Worm (Caenorhabditis elegans) whole organism, L3 larva: ENCODE data around the gene F42H10.2.
A peak's percentile ranks its signal among the peaks of the same experiment; 100 is the strongest.

Experiments
- R02D3.7 ChIP-seq: fragments of 150-350 bp; optimal IDR thresholded peaks from 2 replicates; lab custom pipeline; 2014; ENCODE audit warnings: missing biosample characterization, missing genetic modification characterization
- ZK546.5 ChIP-seq: sonication (generic microtip); optimal IDR thresholded peaks from 2 replicates; lab custom pipeline; 2017; ENCODE audit warnings: missing biosample characterization, missing genetic modification characterization
- aly-2 ChIP-seq: fragments of 150-350 bp; optimal IDR thresholded peaks from 2 replicates; lab custom pipeline; 2014; ENCODE audit warnings: missing biosample characterization, missing genetic modification characterization
- ama-1 ChIP-seq: fragments of 150-350 bp; optimal IDR thresholded peaks from 2 replicates; lab custom pipeline; 2018
- ceh-16 ChIP-seq: sonication (generic microtip); optimal IDR thresholded peaks from 2 replicates; lab custom pipeline; 2017; ENCODE audit warnings: missing biosample characterization, missing genetic modification characterization
- ceh-82 ChIP-seq: fragments of 150-350 bp; optimal IDR thresholded peaks from 2 replicates; lab custom pipeline; 2014; ENCODE audit warnings: missing biosample characterization, missing genetic modification characterization
- ceh-9 ChIP-seq: sonication (generic microtip); optimal IDR thresholded peaks from 2 replicates; lab custom pipeline; 2018; ENCODE audit warnings: missing biosample characterization, missing genetic modification characterization
- egl-27 ChIP-seq: sonication (generic microtip); optimal IDR thresholded peaks from 4 replicates; lab custom pipeline; 2017; ENCODE audit warnings: missing biosample characterization, missing genetic modification reagents, missing genetic modification characterization
- egl-5 ChIP-seq: fragments of 150-350 bp; optimal IDR thresholded peaks from 2 replicates; lab custom pipeline; 2017; ENCODE audit warnings: missing biosample characterization, missing genetic modification reagents, missing genetic modification characterization, inconsistent platforms
- elt-1 ChIP-seq: fragments of 150-350 bp; optimal IDR thresholded peaks from 2 replicates; lab custom pipeline; 2014; ENCODE audit warnings: missing biosample characterization, missing genetic modification characterization
- elt-2 ChIP-seq: sonication (generic microtip); optimal IDR thresholded peaks from 2 replicates; lab custom pipeline; 2016; ENCODE audit warnings: missing genetic modification reagents, mild to moderate bottlenecking, missing genetic modification characterization, missing compliant biosample characterization
- eor-1 ChIP-seq, 2 experiments: fragments of 150-350 bp; optimal IDR thresholded peaks; 2 replicates each; lab custom pipeline; 2014 to 2018; ENCODE audit warnings: missing biosample characterization in 2 of 2, missing genetic modification characterization in 2 of 2
- fkh-10 ChIP-seq: sonication (generic microtip); optimal IDR thresholded peaks from 2 replicates; lab custom pipeline; 2017; ENCODE audit warnings: missing biosample characterization, missing genetic modification reagents, missing genetic modification characterization
- fkh-2 ChIP-seq: fragments of 150-350 bp; optimal IDR thresholded peaks from 2 replicates; lab custom pipeline; 2014; ENCODE audit warnings: missing biosample characterization, missing genetic modification reagents, missing genetic modification characterization
- jun-1 ChIP-seq: fragments of 150-350 bp; optimal IDR thresholded peaks from 2 replicates; lab custom pipeline; 2014; ENCODE audit warnings: missing biosample characterization, missing genetic modification reagents, missing genetic modification characterization
- lin-39 ChIP-seq: fragments of 150-350 bp; optimal IDR thresholded peaks from 2 replicates; lab custom pipeline; 2018; ENCODE audit warnings: missing biosample characterization, missing genetic modification reagents, missing genetic modification characterization
- mml-1 ChIP-seq: fragments of 150-350 bp; sonication (generic microtip); optimal IDR thresholded peaks from 3 replicates; lab custom pipeline; 2014; ENCODE audit warnings: missing biosample characterization, missing genetic modification characterization
- nfya-1 ChIP-seq: sonication (generic microtip); optimal IDR thresholded peaks from 2 replicates; lab custom pipeline; 2017; ENCODE audit warnings: missing genetic modification characterization, mild to moderate bottlenecking, missing compliant biosample characterization, antibody characterized with exemption, moderate library complexity; ENCODE audit not compliant: insufficient read depth
- nhr-11 ChIP-seq: fragments of 150-350 bp; optimal IDR thresholded peaks from 2 replicates; lab custom pipeline; 2014; ENCODE audit warnings: missing biosample characterization, missing genetic modification characterization
- nhr-12 ChIP-seq: fragments of 150-350 bp; optimal IDR thresholded peaks from 2 replicates; lab custom pipeline; 2014; ENCODE audit warnings: missing biosample characterization, missing genetic modification characterization
- nhr-237 ChIP-seq: fragments of 150-350 bp; optimal IDR thresholded peaks from 2 replicates; lab custom pipeline; 2014; ENCODE audit warnings: missing biosample characterization, missing genetic modification characterization
- nhr-28 ChIP-seq: fragments of 150-350 bp; optimal IDR thresholded peaks from 2 replicates; lab custom pipeline; 2014; ENCODE audit warnings: missing biosample characterization, missing genetic modification characterization
- nhr-43 ChIP-seq: sonication (generic microtip); optimal IDR thresholded peaks from 2 replicates; lab custom pipeline; 2016; ENCODE audit warnings: mild to moderate bottlenecking, missing genetic modification characterization, missing compliant biosample characterization; ENCODE audit not compliant: poor library complexity, severe bottlenecking
- nhr-76 ChIP-seq: fragments of 150-350 bp; sonication (generic microtip); optimal IDR thresholded peaks from 5 replicates; lab custom pipeline; 2014; ENCODE audit warnings: missing biosample characterization, missing genetic modification characterization
- nhr-77 ChIP-seq: fragments of 150-350 bp; optimal IDR thresholded peaks from 2 replicates; lab custom pipeline; 2014; ENCODE audit warnings: missing biosample characterization, missing genetic modification characterization
- pha-4 ChIP-seq: fragments of 150-350 bp; optimal IDR thresholded peaks from 2 replicates; lab custom pipeline; 2014; ENCODE audit warnings: missing biosample characterization, missing genetic modification reagents, missing genetic modification characterization
- pqm-1 ChIP-seq: fragments of 150-350 bp; optimal IDR thresholded peaks from 2 replicates; lab custom pipeline; 2017; ENCODE audit warnings: missing biosample characterization, missing genetic modification characterization, inconsistent platforms
- skn-1 ChIP-seq: fragments of 150-350 bp; optimal IDR thresholded peaks from 2 replicates; lab custom pipeline; 2014; ENCODE audit warnings: missing biosample characterization, missing genetic modification characterization
- snpc-4 ChIP-seq: fragments of 150-350 bp; optimal IDR thresholded peaks from 2 replicates; lab custom pipeline; 2014; ENCODE audit warnings: missing biosample characterization, missing genetic modification characterization
- unc-39 ChIP-seq: sonication (generic microtip); optimal IDR thresholded peaks from 4 replicates; lab custom pipeline; 2017; ENCODE audit warnings: missing biosample characterization, missing genetic modification characterization
- unc-62 ChIP-seq: fragments of 150-350 bp; sonication (generic microtip); optimal IDR thresholded peaks from 4 replicates; lab custom pipeline; 2014; ENCODE audit warnings: missing biosample characterization, missing genetic modification reagents, missing genetic modification characterization
- zag-1 ChIP-seq: fragments of 150-350 bp; optimal IDR thresholded peaks from 2 replicates; lab custom pipeline; 2014; ENCODE audit warnings: missing biosample characterization, missing genetic modification characterization
- ztf-11 ChIP-seq: fragments of 150-350 bp; optimal IDR thresholded peaks from 2 replicates; lab custom pipeline; 2014; ENCODE audit warnings: missing biosample characterization, missing genetic modification characterization
- ztf-4 ChIP-seq: fragments of 150-350 bp; optimal IDR thresholded peaks from 2 replicates; lab custom pipeline; 2014; ENCODE audit warnings: missing biosample characterization, missing genetic modification characterization

F42H10.2 gene

ce11 chrIII:8467520-8467919 lies 22.9 kb upstream of the F42H10.2 start:
- TF ChIP-seq elt-1 (tag; lab: Kevin White, UChicago) (no peak), egl-5 (no peak), ceh-82 (tag; lab: Kevin White, UChicago) (no peak), nfya-1 (no peak), unc-39 (no peak), jun-1 (tag; lab: Kevin White, UChicago) (no peak), ZK546.5 (tag; lab: Kevin White, UChicago) (no peak), ama-1 (lab: Kevin White, UChicago) (no peak), zag-1 (tag; lab: Kevin White, UChicago) (no peak), skn-1 (tag; lab: Kevin White, UChicago) (no peak), snpc-4 (tag; lab: Kevin White, UChicago) (no peak)
- TF ChIP-seq, all 47 proteins: peak for 0

ce11 chrIII:8473292-8473691 lies 17.1 kb upstream of the F42H10.2 start:
- TF ChIP-seq nhr-76 (tag; lab: Kevin White, UChicago), result no peak
- TF ChIP-seq nhr-12, result no peak
- TF ChIP-seq mml-1, result no peak
- no peak for TF ChIP-seq ztf-11 (tag; lab: Kevin White, UChicago)
- no peak for TF ChIP-seq egl-5
- no peak for TF ChIP-seq pqm-1 (tag; lab: Kevin White, UChicago)
- no peak for TF ChIP-seq ztf-4 (tag; lab: Kevin White, UChicago)
- TF ChIP-seq snpc-4 (tag; lab: Kevin White, UChicago), result no peak
- no peak for TF ChIP-seq pha-4
- no peak for TF ChIP-seq nhr-43 (tag; lab: Kevin White, UChicago)
- TF ChIP-seq lin-39 (tag; lab: Kevin White, UChicago), result no peak
- TF ChIP-seq aly-2 (tag; lab: Kevin White, UChicago), result no peak
- no peak for TF ChIP-seq skn-1 (tag; lab: Kevin White, UChicago)
- no peak for TF ChIP-seq nhr-237 (tag; lab: Kevin White, UChicago)
- no peak for TF ChIP-seq nhr-77 (tag; lab: Kevin White, UChicago)
- TF ChIP-seq unc-62 (GFP tag; lab: Kevin White, UChicago), result no peak
- no peak for TF ChIP-seq ama-1 (lab: Kevin White, UChicago)
- no peak for TF ChIP-seq elt-2 (tag; lab: Kevin White, UChicago)
- no peak for TF ChIP-seq R02D3.7 (tag; lab: Kevin White, UChicago)
- TF ChIP-seq ZK546.5 (tag; lab: Kevin White, UChicago), result no peak

- TF ChIP-seq pqm-1 (tag; lab: Kevin White, UChicago) (peak; percentile 72), elt-2 (tag; lab: Kevin White, UChicago) (peak; percentile 82), ceh-16 (no peak), nfya-1 (no peak), nhr-43 (tag; lab: Kevin White, UChicago) (no peak), fkh-10 (GFP tag; lab: Kevin White, UChicago) (no peak), lin-39 (tag; lab: Kevin White, UChicago) (no peak), elt-1 (tag; lab: Kevin White, UChicago) (no peak), unc-39 (no peak), nhr-11 (no peak), fkh-2 (no peak), eor-1 (tag; optimal IDR thresholded peaks at IDR 0.05; lab: Kevin White, UChicago) (no peak), ztf-4 (tag; lab: Kevin White, UChicago) (no peak), egl-5 (no peak)
Measured at ce11 chrIII:8479322-8479864, 11.0 kb upstream of the F42H10.2 start.

ce11 chrIII:8480355-8480754 lies 10.1 kb upstream of the F42H10.2 start, which contains the start of gene F42H10.6:
Gene F42H10.6, minus strand, starts transcription at chrIII:8480455.
- TF ChIP-seq nhr-43 (tag; lab: Kevin White, UChicago), result no peak
- no peak for TF ChIP-seq zag-1 (tag; lab: Kevin White, UChicago)
- no peak for TF ChIP-seq ZK546.5 (tag; lab: Kevin White, UChicago)
- no peak for TF ChIP-seq ztf-11 (tag; lab: Kevin White, UChicago)

ce11 chrIII:8483853-8484252 lies 6.6 kb upstream of the F42H10.2 start, which contains the start of gene F42H10.3:
Gene F42H10.3, plus strand, starts transcription at chrIII:8484153.
- TF ChIP-seq nhr-28 (tag; lab: Kevin White, UChicago) (no peak), ceh-9 (tag; lab: Kevin White, UChicago) (no peak), egl-27 (tag; lab: Kevin White, UChicago) (no peak)
